Worm (Caenorhabditis elegans): ENCODE results near the gene F25B5.5.

ce11 chrIII:5900709-5901108 lies 45.2 kb downstream of the F25B5.5 start:
- TF ChIP-seq mdl-1 (tag; optimal IDR thresholded peaks at IDR 0.05): no peak
- TF ChIP-seq pqm-1 (tag; optimal IDR thresholded peaks at IDR 0.05): peak; percentile 23
- no peak for TF ChIP-seq aly-2 (tag; optimal IDR thresholded peaks at IDR 0.05)
- TF ChIP-seq jun-1 (tag; optimal IDR thresholded peaks at IDR 0.05): no peak
- no peak for TF ChIP-seq nfya-1 (tag; optimal IDR thresholded peaks at IDR 0.05; ENCODE audit: insufficient read depth)
- no peak for TF ChIP-seq snpc-4 (tag; optimal IDR thresholded peaks at IDR 0.05)
- no peak for TF ChIP-seq nhr-11 (tag; optimal IDR thresholded peaks at IDR 0.05)
- TF ChIP-seq ztf-11 (tag; optimal IDR thresholded peaks at IDR 0.05): no peak
- TF ChIP-seq fos-1 (tag; optimal IDR thresholded peaks at IDR 0.05): no peak
- TF ChIP-seq sea-2 (GFP tag; optimal IDR thresholded peaks at IDR 0.05): no peak
- no peak for TF ChIP-seq egl-5 (tag; optimal IDR thresholded peaks at IDR 0.05)
- TF ChIP-seq nhr-77 (tag; optimal IDR thresholded peaks at IDR 0.05): no peak
